In the genomic region with DNA sequence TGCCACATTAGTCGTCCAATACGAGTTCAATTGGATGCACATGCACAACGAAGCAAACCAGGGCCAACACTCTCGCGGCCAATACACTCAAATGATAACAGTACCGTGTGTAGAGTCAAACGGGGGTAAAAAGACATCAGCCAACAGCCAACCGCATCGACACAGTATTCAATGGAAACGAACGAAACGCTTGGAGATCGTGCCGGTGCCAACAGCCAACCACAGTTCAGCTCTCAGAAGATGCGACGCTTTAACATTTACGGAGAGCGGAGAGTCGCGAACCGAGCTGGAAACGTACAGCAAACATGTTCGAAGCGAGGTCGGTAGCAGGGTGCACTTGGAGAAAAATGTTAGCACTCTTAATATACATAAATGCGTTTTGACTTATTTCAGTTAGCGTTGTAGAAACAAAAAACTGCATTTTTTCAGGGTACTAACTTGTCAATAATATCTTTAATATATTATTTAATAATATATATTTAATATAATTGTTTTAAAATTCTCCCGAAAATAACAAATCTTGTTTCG, we compare ENCODE assay signal across 1 fruit fly cellular context.
TF ChIP-seq lines count a peak whose summit lies in the region.

No protein-coding gene starts in this region.

TF ChIP-seq in whole organism, embryonic, 481 proteins besides CTCF, POLR2A, EP300 and RAD21 (continued from another document):
- TF ChIP-seq CG8478 (optimal IDR thresholded peaks at IDR 0.05; lab: Kevin White, UChicago) (no peak), zfh2 (GFP tag; optimal IDR thresholded peaks at IDR 0.05; lab: Kevin White, UChicago) (no peak), usp (GFP tag; optimal IDR thresholded peaks at IDR 0.05; lab: Kevin White, UChicago) (no peak), C15 (GFP tag; IDR thresholded peaks at IDR 0.05; lab: Robert Waterston, UW) (no peak), CG7271 (tag; optimal IDR thresholded peaks at IDR 0.05; lab: Kevin White, UChicago) (no peak), nerfin-2 (GFP tag; IDR thresholded peaks at IDR 0.05; lab: Robert Waterston, UW; ENCODE audit: partially characterized antibody) (no peak), Dp (GFP tag; optimal IDR thresholded peaks at IDR 0.05; lab: Kevin White, UChicago) (no peak), crc (GFP tag; optimal IDR thresholded peaks at IDR 0.05; lab: Kevin White, UChicago) (no peak), slou (GFP tag; optimal IDR thresholded peaks at IDR 0.05; lab: Kevin White, UChicago) (no peak), H2.0 (GFP tag; IDR thresholded peaks at IDR 0.05; lab: Robert Waterston, UW) (peak; percentile 54; the same call in 1 of the 2 replicates), CG13123 (GFP tag; optimal IDR thresholded peaks at IDR 0.05; lab: Kevin White, UChicago) (peak; percentile 44), CG6683 (GFP tag; optimal IDR thresholded peaks at IDR 0.05; lab: Kevin White, UChicago) (no peak), CG13296 (GFP tag; optimal IDR thresholded peaks at IDR 0.05; lab: Kevin White, UChicago) (no peak), CG14710 (tag; optimal IDR thresholded peaks at IDR 0.05; lab: Kevin White, UChicago) (no peak), ranshi (GFP tag; IDR thresholded peaks at IDR 0.05; lab: Robert Waterston, UW) (no peak), CG11723 (GFP tag; optimal IDR thresholded peaks at IDR 0.05; lab: Kevin White, UChicago) (peak; percentile 47), CG14014 (GFP tag; IDR thresholded peaks at IDR 0.05; lab: Robert Waterston, UW) (no peak), gcm (GFP tag; optimal IDR thresholded peaks at IDR 0.05; lab: Kevin White, UChicago) (peak; percentile 63), CG15601 (tag; optimal IDR thresholded peaks at IDR 0.05; lab: Kevin White, UChicago) (no peak), wdn (GFP tag; IDR thresholded peaks at IDR 0.05; lab: Robert Waterston, UW) (0 out of 2 replicates have a peak, but pooled peaks have one; percentile 30), pan (optimal IDR thresholded peaks at IDR 0.05; lab: Kevin White, UChicago) (no peak), pan (GFP tag; optimal IDR thresholded peaks at IDR 0.05 in 1 of 2, IDR thresholded peaks at IDR 0.05 in 1 of 2) (peak in 1 of 2 experiments; percentile 69), tx (GFP tag; optimal IDR thresholded peaks at IDR 0.05; lab: Kevin White, UChicago) (no peak), HmgD (GFP tag; optimal IDR thresholded peaks at IDR 0.05; lab: Kevin White, UChicago) (no peak), lola (GFP tag; optimal IDR thresholded peaks at IDR 0.05; lab: Kevin White, UChicago) (peak in 1 of 3 experiments; percentile 79), ind (GFP tag; optimal IDR thresholded peaks at IDR 0.05; lab: Kevin White, UChicago) (peak; percentile 49), tll (GFP tag; optimal IDR thresholded peaks at IDR 0.05; lab: Kevin White, UChicago) (no peak), CG15011 (GFP tag; optimal IDR thresholded peaks at IDR 0.05; lab: Kevin White, UChicago) (no peak), CG17186 (GFP tag; optimal IDR thresholded peaks at IDR 0.05; lab: Kevin White, UChicago) (no peak), Atf6 (GFP tag; IDR thresholded peaks at IDR 0.05; lab: Robert Waterston, UW) (no peak), CG8924 (tag; optimal IDR thresholded peaks at IDR 0.05; lab: Kevin White, UChicago) (peak; percentile 71), CG4854 (GFP tag; optimal IDR thresholded peaks at IDR 0.05; lab: Kevin White, UChicago) (no peak), Dref (GFP tag; IDR thresholded peaks at IDR 0.05; lab: Robert Waterston, UW) (no peak), CkIIα-i1 (GFP tag; IDR thresholded peaks at IDR 0.05; lab: Robert Waterston, UW) (no peak), kah (GFP tag; optimal IDR thresholded peaks at IDR 0.05; lab: Kevin White, UChicago) (peak; percentile 12), jing (GFP tag; optimal IDR thresholded peaks at IDR 0.05; lab: Kevin White, UChicago) (no peak), fu2 (GFP tag; optimal IDR thresholded peaks at IDR 0.05; lab: Kevin White, UChicago) (no peak), hth (optimal IDR thresholded peaks at IDR 0.05; lab: Kevin White, UChicago) (no peak), gsb (GFP tag; IDR thresholded peaks at IDR 0.05; lab: Robert Waterston, UW) (0 out of 2 replicates have a peak, but pooled peaks have one; percentile 7), CG4424 (GFP tag; optimal IDR thresholded peaks at IDR 0.05; lab: Kevin White, UChicago) (peak; percentile 62), CG10543 (GFP tag; optimal IDR thresholded peaks at IDR 0.05; lab: Kevin White, UChicago) (no peak), CG42726 (GFP tag; IDR thresholded peaks at IDR 0.05; lab: Robert Waterston, UW; ENCODE audit: partially characterized antibody) (no peak), CG1529 (GFP tag; optimal IDR thresholded peaks at IDR 0.05; lab: Kevin White, UChicago) (peak; percentile 22), CG1603 (tag; optimal IDR thresholded peaks at IDR 0.05; lab: Kevin White, UChicago) (no peak), Gug (GFP tag; IDR thresholded peaks at IDR 0.05; lab: Robert Waterston, UW) (peak; percentile 35; the same call in 1 of the 4 replicates), CG12155 (GFP tag; optimal IDR thresholded peaks at IDR 0.05; lab: Kevin White, UChicago) (peak; percentile 23), Blimp-1 (GFP tag; optimal IDR thresholded peaks at IDR 0.05; lab: Kevin White, UChicago) (no peak), Hmx (GFP tag; optimal IDR thresholded peaks at IDR 0.05; lab: Kevin White, UChicago) (no peak), gt (GFP tag; IDR thresholded peaks at IDR 0.05; lab: Robert Waterston, UW) (no peak), chif (GFP tag; optimal IDR thresholded peaks at IDR 0.05; lab: Kevin White, UChicago) (no peak)
